Fruit fly (Drosophila melanogaster) whole organism, prepupa: Measurements from ENCODE around the gene CG5177.
A peak's percentile ranks its signal among the peaks of the same experiment; 100 is the strongest.

ENCODE experiments used
- Blimp-1 ChIP-seq: fragments of 200-800 bp; sonication (Bioruptor generic); optimal IDR thresholded peaks from 3 replicates; lab custom pipeline; 2017; ENCODE audit warnings: missing biosample characterization, missing genetic modification characterization, mild to moderate bottlenecking, moderate library complexity, missing genetic modification reagents
- CG10631 ChIP-seq: fragments of 200-800 bp; sonication (Bioruptor generic); optimal IDR thresholded peaks from 2 replicates; lab custom pipeline; 2016; ENCODE audit warnings: missing biosample characterization, missing genetic modification characterization
- CG10669 ChIP-seq: fragments of 200-800 bp; sonication (Bioruptor generic); optimal IDR thresholded peaks from 3 replicates; lab custom pipeline; 2018; ENCODE audit warnings: missing biosample characterization, mild to moderate bottlenecking, missing genetic modification characterization, moderate library complexity
- CG11762 ChIP-seq: fragments of 200-800 bp; sonication (Bioruptor generic); optimal IDR thresholded peaks from 3 replicates; lab custom pipeline; 2016; ENCODE audit warnings: missing biosample characterization, missing genetic modification characterization; ENCODE audit not compliant: insufficient read depth
- CG11902 ChIP-seq: fragments of 200-800 bp; sonication (Bioruptor generic); optimal IDR thresholded peaks from 3 replicates; lab custom pipeline; 2016; ENCODE audit warnings: missing biosample characterization, missing genetic modification characterization
- CG15336 ChIP-seq: fragments of 200-800 bp; sonication (Bioruptor generic); IDR thresholded peaks from 2 replicates; pipeline ENCODE4 v1.3.6; 2022; ENCODE audit warnings: missing biosample characterization, missing genetic modification characterization
- CG1621 ChIP-seq: fragments of 200-800 bp; sonication (Bioruptor generic); optimal IDR thresholded peaks from 3 replicates; lab custom pipeline; 2018; ENCODE audit warnings: missing biosample characterization, mild to moderate bottlenecking, missing genetic modification characterization
- CG16779 ChIP-seq: fragments of 200-800 bp; sonication (Bioruptor generic); optimal IDR thresholded peaks from 3 replicates; lab custom pipeline; 2017; ENCODE audit warnings: missing biosample characterization, mild to moderate bottlenecking, missing genetic modification characterization
- CG3032 ChIP-seq: fragments of 200-800 bp; optimal IDR thresholded peaks from 2 replicates; lab custom pipeline; 2019; ENCODE audit warnings: missing biosample characterization, mild to moderate bottlenecking, missing genetic modification characterization, moderate library complexity
- CG31627 ChIP-seq: fragments of 200-800 bp; sonication (Bioruptor generic); optimal IDR thresholded peaks from 3 replicates; lab custom pipeline; 2016; ENCODE audit warnings: missing biosample characterization, missing genetic modification characterization
- CG32006 ChIP-seq: fragments of 200-800 bp; sonication (Bioruptor generic); optimal IDR thresholded peaks from 3 replicates; lab custom pipeline; 2017; ENCODE audit warnings: missing biosample characterization, mild to moderate bottlenecking, missing genetic modification characterization
- CG34406 ChIP-seq: fragments of 200-800 bp; sonication (Bioruptor generic); optimal IDR thresholded peaks from 3 replicates; lab custom pipeline; 2016; ENCODE audit warnings: missing biosample characterization, missing genetic modification characterization
- CG6163 ChIP-seq: fragments of 200-800 bp; sonication (Bioruptor generic); IDR thresholded peaks from 3 replicates; pipeline ENCODE4 v1.3.6; 2022; ENCODE audit warnings: missing biosample characterization, missing genetic modification characterization
- CG6276 ChIP-seq: fragments of 200-800 bp; sonication (Bioruptor generic); optimal IDR thresholded peaks from 2 replicates; lab custom pipeline; 2017; ENCODE audit warnings: missing biosample characterization, mild to moderate bottlenecking, missing genetic modification characterization
- CG6808 ChIP-seq: fragments of 200-800 bp; sonication (Bioruptor generic); optimal IDR thresholded peaks from 3 replicates; lab custom pipeline; 2017; ENCODE audit warnings: missing biosample characterization, missing genetic modification characterization, mild to moderate bottlenecking, moderate library complexity, missing genetic modification reagents
- CG6854 ChIP-seq: fragments of 200-800 bp; sonication (Bioruptor generic); optimal IDR thresholded peaks from 2 replicates; lab custom pipeline; 2017; ENCODE audit warnings: missing biosample characterization, mild to moderate bottlenecking, missing genetic modification characterization
- CG7368 ChIP-seq: fragments of 200-800 bp; sonication (Bioruptor generic); optimal IDR thresholded peaks from 3 replicates; lab custom pipeline; 2016; ENCODE audit warnings: missing biosample characterization, missing genetic modification characterization
- CG8119 ChIP-seq: fragments of 200-800 bp; sonication (Bioruptor generic); IDR thresholded peaks from 3 replicates; pipeline ENCODE4 v1.3.6; 2022; ENCODE audit warnings: missing biosample characterization, missing genetic modification characterization
- CG8319 ChIP-seq: fragments of 200-800 bp; sonication (Bioruptor generic); optimal IDR thresholded peaks from 3 replicates; lab custom pipeline; 2016; ENCODE audit warnings: missing biosample characterization, missing genetic modification characterization
- CG8632 ChIP-seq: fragments of 200-800 bp; sonication (Bioruptor generic); optimal IDR thresholded peaks from 3 replicates; lab custom pipeline; 2016; ENCODE audit warnings: missing biosample characterization, missing genetic modification characterization
- CG9139 ChIP-seq: fragments of 200-800 bp; sonication (Bioruptor generic); optimal IDR thresholded peaks from 3 replicates; lab custom pipeline; 2017; ENCODE audit warnings: missing biosample characterization, mild to moderate bottlenecking, missing genetic modification characterization
- Eip75B ChIP-seq: fragments of 200-800 bp; sonication (Bioruptor generic); optimal IDR thresholded peaks from 3 replicates; lab custom pipeline; 2016; ENCODE audit warnings: missing biosample characterization, missing genetic modification characterization
- Eip78C ChIP-seq: fragments of 200-800 bp; sonication (Bioruptor generic); peaks from one replicate; lab custom pipeline; 2016; ENCODE audit warnings: missing biosample characterization, missing genetic modification characterization
- Eip93F ChIP-seq: fragments of 200-800 bp; sonication (Bioruptor generic); optimal IDR thresholded peaks from 2 replicates; lab custom pipeline; 2016; ENCODE audit warnings: missing biosample characterization, mild to moderate bottlenecking, missing genetic modification characterization
- Ets21C ChIP-seq: fragments of 200-800 bp; sonication (Bioruptor generic); optimal IDR thresholded peaks from 3 replicates; lab custom pipeline; 2016; ENCODE audit warnings: missing biosample characterization, missing genetic modification characterization
- Ets96B ChIP-seq: fragments of 200-800 bp; optimal IDR thresholded peaks from 2 replicates; lab custom pipeline; 2019; ENCODE audit warnings: missing biosample characterization, mild to moderate bottlenecking, missing genetic modification characterization, moderate library complexity
- Gug ChIP-seq: fragments of 200-800 bp; sonication (Bioruptor generic); IDR thresholded peaks from 2 replicates; pipeline ENCODE4 v1.3.6; 2022; ENCODE audit warnings: missing biosample characterization, missing genetic modification characterization
- Hr38 ChIP-seq: sonication (Bioruptor generic); optimal IDR thresholded peaks from 2 replicates; lab custom pipeline; 2016; ENCODE audit warnings: missing biosample characterization, missing genetic modification characterization
- Hr4 ChIP-seq: fragments of 200-800 bp; sonication (Bioruptor generic); optimal IDR thresholded peaks from 3 replicates; lab custom pipeline; 2016; ENCODE audit warnings: missing biosample characterization, missing genetic modification characterization
- Lpt ChIP-seq: fragments of 200-800 bp; sonication (Bioruptor generic); optimal IDR thresholded peaks from 3 replicates; lab custom pipeline; 2016; ENCODE audit warnings: missing biosample characterization, missing genetic modification characterization
- Met ChIP-seq: fragments of 200-800 bp; sonication (Bioruptor generic); optimal IDR thresholded peaks from 3 replicates; lab custom pipeline; 2016; ENCODE audit warnings: missing biosample characterization, missing genetic modification characterization
- OdsH ChIP-seq: fragments of 200-800 bp; sonication (Bioruptor generic); optimal IDR thresholded peaks from 3 replicates; lab custom pipeline; 2016; ENCODE audit warnings: missing biosample characterization, missing genetic modification characterization
- Sox102F ChIP-seq: fragments of 200-800 bp; sonication (Bioruptor generic); optimal IDR thresholded peaks from 2 replicates; lab custom pipeline; 2016; ENCODE audit warnings: missing biosample characterization, mild to moderate bottlenecking, missing genetic modification characterization
- Sox14 ChIP-seq: fragments of 200-800 bp; sonication (Bioruptor generic); optimal IDR thresholded peaks from 3 replicates; lab custom pipeline; 2016; ENCODE audit warnings: missing biosample characterization, missing genetic modification characterization
- Sox15 ChIP-seq: fragments of 200-800 bp; sonication (Bioruptor generic); optimal IDR thresholded peaks from 3 replicates; lab custom pipeline; 2016; ENCODE audit warnings: missing biosample characterization, missing genetic modification characterization
- achi ChIP-seq: fragments of 200-800 bp; sonication (Bioruptor generic); optimal IDR thresholded peaks from 3 replicates; lab custom pipeline; 2016; ENCODE audit warnings: missing biosample characterization, missing genetic modification characterization
- cyc ChIP-seq: fragments of 200-800 bp; sonication (Bioruptor generic); optimal IDR thresholded peaks from 3 replicates; lab custom pipeline; 2016; ENCODE audit warnings: missing biosample characterization, missing genetic modification characterization
- dac ChIP-seq: fragments of 200-800 bp; sonication (Bioruptor generic); optimal IDR thresholded peaks from 2 replicates; lab custom pipeline; 2017; ENCODE audit warnings: missing biosample characterization, mild to moderate bottlenecking, missing genetic modification characterization
- eg ChIP-seq: fragments of 200-800 bp; sonication (Bioruptor generic); IDR thresholded peaks from 3 replicates; pipeline ENCODE4 v1.3.6; 2022; ENCODE audit warnings: missing biosample characterization, missing genetic modification characterization
- esn ChIP-seq: fragments of 200-800 bp; sonication (Bioruptor generic); optimal IDR thresholded peaks from 2 replicates; lab custom pipeline; 2016; ENCODE audit warnings: missing biosample characterization, mild to moderate bottlenecking, missing genetic modification characterization, moderate library complexity
- fd59A ChIP-seq: fragments of 200-800 bp; sonication (Bioruptor generic); optimal IDR thresholded peaks from 2 replicates; lab custom pipeline; 2017; ENCODE audit warnings: missing biosample characterization, mild to moderate bottlenecking, missing genetic modification characterization, missing genetic modification reagents
- fd85E ChIP-seq: fragments of 200-800 bp; sonication (Bioruptor generic); optimal IDR thresholded peaks from 3 replicates; lab custom pipeline; 2016; ENCODE audit warnings: missing biosample characterization, missing genetic modification characterization
- lz ChIP-seq: fragments of 200-800 bp; sonication (Bioruptor generic); optimal IDR thresholded peaks from 3 replicates; lab custom pipeline; 2016; ENCODE audit warnings: missing biosample characterization, missing genetic modification characterization
- net ChIP-seq: fragments of 200-800 bp; sonication (Bioruptor generic); optimal IDR thresholded peaks from 3 replicates; lab custom pipeline; 2016; ENCODE audit warnings: missing biosample characterization, missing genetic modification characterization
- pdm3 ChIP-seq: fragments of 200-800 bp; sonication (Bioruptor generic); optimal IDR thresholded peaks from 3 replicates; lab custom pipeline; 2016; ENCODE audit warnings: missing biosample characterization, missing genetic modification characterization
- salr ChIP-seq, 2 experiments: fragments of 200-800 bp; sonication (Bioruptor generic); optimal IDR thresholded peaks; 3 replicates each; lab custom pipeline; 2016 to 2018; ENCODE audit warnings: missing biosample characterization in 2 of 2, missing genetic modification characterization in 2 of 2, mild to moderate bottlenecking in 1 of 2
- spab ChIP-seq: fragments of 200-800 bp; sonication (Bioruptor generic); optimal IDR thresholded peaks from 2 replicates; lab custom pipeline; 2017; ENCODE audit warnings: missing biosample characterization, mild to moderate bottlenecking, missing genetic modification characterization, missing genetic modification reagents
- ss ChIP-seq, 2 experiments: fragments of 200-800 bp; sonication (Bioruptor generic); optimal IDR thresholded peaks; 2 replicates in 1 of 2; 3 replicates in 1 of 2; lab custom pipeline; 2017 to 2018; ENCODE audit warnings: mild to moderate bottlenecking in 2 of 2, missing biosample characterization in 2 of 2, missing genetic modification characterization in 2 of 2, moderate library complexity in 1 of 2
- svp ChIP-seq: fragments of 200-800 bp; sonication (Bioruptor generic); peaks from one replicate; lab custom pipeline; 2016; ENCODE audit warnings: missing biosample characterization, missing genetic modification characterization

The CG5177 gene

DNA sequence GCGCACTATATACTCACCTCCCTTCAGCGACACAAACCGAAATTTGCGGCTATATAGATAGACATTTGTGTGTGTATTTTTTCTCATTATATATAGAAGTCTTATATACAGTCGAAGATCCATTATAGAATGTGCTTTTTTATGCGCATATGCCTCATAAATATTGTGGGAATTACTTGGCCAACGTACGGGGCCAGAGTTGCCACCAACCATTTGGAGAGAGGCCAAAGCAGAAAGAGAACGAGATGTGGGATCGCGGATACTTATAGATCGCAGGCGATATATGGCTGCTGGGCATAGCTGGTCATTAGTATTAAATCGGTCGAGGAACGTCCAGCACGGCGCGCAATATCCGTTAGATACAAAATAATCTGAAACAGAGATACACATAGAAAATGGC is at the start of gene CG5177:
Gene CG5177, plus strand, starts transcription at position 305 of the 400 bp plus-strand sequence.
- no peak for TF ChIP-seq cyc
- no peak for TF ChIP-seq eg (GFP tag; lab: Robert Waterston, UW)

DNA sequence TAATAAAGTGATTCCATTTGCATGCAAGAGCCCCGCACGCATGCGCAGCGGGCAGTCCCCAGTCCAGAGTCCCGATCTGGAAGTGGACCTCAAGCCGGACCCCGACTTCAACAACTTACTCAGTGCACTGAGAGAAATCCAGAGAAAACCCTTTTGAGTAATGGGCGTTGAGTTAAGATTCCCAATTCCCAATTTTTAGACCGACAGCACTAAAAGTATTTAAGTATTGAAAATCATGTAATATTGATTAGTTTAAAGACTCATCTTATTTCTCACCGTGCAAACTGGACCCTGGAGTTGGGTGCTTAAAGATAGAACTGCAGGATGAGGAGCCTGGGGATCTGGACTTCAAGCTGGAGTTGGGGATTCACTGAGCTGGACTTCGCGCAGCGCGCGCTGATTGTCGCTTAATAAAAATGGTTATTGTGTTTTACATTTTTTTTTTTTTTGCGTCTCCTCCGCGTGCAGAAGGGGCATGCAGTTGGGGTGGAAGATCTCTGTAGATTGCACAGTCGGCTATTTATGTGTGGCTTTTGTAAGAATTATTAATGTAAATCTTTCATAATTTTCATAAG is 46.9 kb upstream of the CG5177 start:
- peak; percentile 89 for TF ChIP-seq net (GFP tag; lab: Kevin White, UChicago)
- peak; percentile 95 for TF ChIP-seq Eip75B (GFP tag; lab: Kevin White, UChicago)
- TF ChIP-seq CG10669 = peak; percentile 96
- TF ChIP-seq salr (GFP tag; optimal IDR thresholded peaks at IDR 0.05; lab: Kevin White, UChicago) = peak; percentile 78 to 95
- TF ChIP-seq CG31627 (GFP tag; lab: Kevin White, UChicago) = peak; percentile 90
- TF ChIP-seq CG34406 (GFP tag; lab: Kevin White, UChicago) = peak; percentile 90
- TF ChIP-seq Eip78C = peak; percentile 99
- peak; percentile 98 for TF ChIP-seq CG6808 (GFP tag; lab: Kevin White, UChicago)
- peak; percentile 99 for TF ChIP-seq ss (GFP tag; optimal IDR thresholded peaks at IDR 0.05; lab: Kevin White, UChicago)
- peak; percentile 57 for TF ChIP-seq CG6276 (GFP tag; lab: Kevin White, UChicago)
- peak; percentile 90 for TF ChIP-seq Sox102F (GFP tag; lab: Kevin White, UChicago)
- peak; percentile 91 for TF ChIP-seq esn (GFP tag; lab: Kevin White, UChicago)
- TF ChIP-seq CG15336 (GFP tag; lab: Robert Waterston, UW) = peak; percentile 74
- TF ChIP-seq CG3032 = peak; percentile 97
- TF ChIP-seq CG8632 (GFP tag; lab: Kevin White, UChicago) = peak; percentile 90
- peak; percentile 82 for TF ChIP-seq CG8319 (GFP tag; lab: Kevin White, UChicago)
- TF ChIP-seq Hr4 = peak; percentile 61
- TF ChIP-seq Ets21C (GFP tag; lab: Kevin White, UChicago) = peak; percentile 84
- peak; percentile 86 for TF ChIP-seq CG16779 (tag; lab: Kevin White, UChicago)
- TF ChIP-seq CG6854 (GFP tag; lab: Kevin White, UChicago) = peak; percentile 89
- peak; percentile 56; the same call in 2 of the 3 replicates for TF ChIP-seq eg (GFP tag; lab: Robert Waterston, UW)
- TF ChIP-seq dac (GFP tag; lab: Kevin White, UChicago) = no peak
- peak; percentile 78 for TF ChIP-seq CG11762 (GFP tag; lab: Kevin White, UChicago)
- peak; percentile 97 for TF ChIP-seq svp
- peak; percentile 66 for TF ChIP-seq Blimp-1 (GFP tag; lab: Kevin White, UChicago)
- TF ChIP-seq Lpt (GFP tag; lab: Kevin White, UChicago) = peak; percentile 81
- peak; percentile 97 for TF ChIP-seq CG9139
- peak; percentile 93 for TF ChIP-seq cyc
- peak; percentile 87 for TF ChIP-seq CG11902
- peak; percentile 96 for TF ChIP-seq fd59A
- peak; percentile 97 for TF ChIP-seq CG1621 (tag; lab: Kevin White, UChicago)
- TF ChIP-seq Hr38 (GFP tag; lab: Kevin White, UChicago) = no peak
- TF ChIP-seq Ets96B (tag; lab: Kevin White, UChicago) = peak; percentile 97
- peak; percentile 86 for TF ChIP-seq Eip93F
- peak; percentile 98 for TF ChIP-seq spab (GFP tag; lab: Kevin White, UChicago)
- peak; percentile 96 for TF ChIP-seq CG6163 (GFP tag; lab: Robert Waterston, UW)
- peak; percentile 95 for TF ChIP-seq CG10631 (GFP tag; lab: Kevin White, UChicago)
- peak; percentile 60 for TF ChIP-seq fd85E (GFP tag; lab: Kevin White, UChicago)
- TF ChIP-seq CG32006 (GFP tag; lab: Kevin White, UChicago) = peak; percentile 77
- peak; percentile 77 for TF ChIP-seq Gug (GFP tag; lab: Robert Waterston, UW)
- TF ChIP-seq CG8119 = peak; percentile 67
- peak; percentile 91 for TF ChIP-seq pdm3
- peak; percentile 85 for TF ChIP-seq Met
- TF ChIP-seq CG7368 (GFP tag; lab: Kevin White, UChicago) = peak; percentile 89
- TF ChIP-seq Sox14 (GFP tag; lab: Kevin White, UChicago) = peak; percentile 94
- TF ChIP-seq achi (GFP tag; lab: Kevin White, UChicago) = peak; percentile 90
- TF ChIP-seq lz (GFP tag; lab: Kevin White, UChicago) = peak; percentile 90
- peak; percentile 88 for TF ChIP-seq OdsH (GFP tag; lab: Kevin White, UChicago)
- TF ChIP-seq Sox15 (GFP tag; lab: Kevin White, UChicago) = peak; percentile 81
